Worm (Caenorhabditis elegans) whole organism, young adult: ENCODE data around the gene F10A3.11.

Experiments used
- B0019.2 ChIP-seq: fragments of 200-800 bp; sonication (Bioruptor generic); conservative IDR thresholded peaks from 2 replicates; pipeline ENCODE4 v1.3.6; 2022; ENCODE audit warnings: missing genetic modification reagents, missing genetic modification characterization, missing compliant biosample characterization
- B0336.3 ChIP-seq: fragments of 200-800 bp; sonication (Bioruptor generic); IDR thresholded peaks from 2 replicates; pipeline ENCODE4 v1.3.6; 2022; ENCODE audit warnings: missing genetic modification characterization, missing compliant biosample characterization
- C17E4.6 ChIP-seq: fragments of 200-800 bp; sonication (Bioruptor generic); IDR thresholded peaks from 2 replicates; pipeline ENCODE4 v1.3.6; 2022; ENCODE audit warnings: missing genetic modification reagents, missing genetic modification characterization, missing compliant biosample characterization
- F10E7.11 ChIP-seq: sonication (generic microtip); optimal IDR thresholded peaks from 2 replicates; lab custom pipeline; 2017; ENCODE audit warnings: mild to moderate bottlenecking, missing genetic modification characterization, moderate library complexity, missing compliant biosample characterization
- F22D6.2 ChIP-seq: sonication (generic microtip); optimal IDR thresholded peaks from 2 replicates; lab custom pipeline; 2016; ENCODE audit warnings: mild to moderate bottlenecking, missing genetic modification characterization, missing compliant biosample characterization
- F52B5.7 ChIP-seq: sonication (generic microtip); optimal IDR thresholded peaks from 2 replicates; lab custom pipeline; 2016; ENCODE audit warnings: mild to moderate bottlenecking, missing genetic modification characterization, missing compliant biosample characterization
- F55B11.4 ChIP-seq: sonication (generic microtip); optimal IDR thresholded peaks from 2 replicates; lab custom pipeline; 2016; ENCODE audit warnings: missing compliant biosample characterization, missing genetic modification characterization, borderline replicate concordance; ENCODE audit not compliant: insufficient read depth
- F57A8.1 ChIP-seq: fragments of 200-800 bp; sonication (Bioruptor generic); optimal IDR thresholded peaks from 2 replicates; lab custom pipeline; 2018; ENCODE audit warnings: mild to moderate bottlenecking, missing genetic modification characterization, moderate library complexity, missing compliant biosample characterization
- K12H6.12 ChIP-seq: fragments of 200-800 bp; sonication (Bioruptor generic); optimal IDR thresholded peaks from 2 replicates; lab custom pipeline; 2018; ENCODE audit warnings: mild to moderate bottlenecking, missing genetic modification characterization, missing compliant biosample characterization
- Y53F4B.3 ChIP-seq: fragments of 200-800 bp; sonication (Bioruptor generic); IDR thresholded peaks from 2 replicates; pipeline ENCODE4 v1.3.6; 2022; ENCODE audit warnings: missing genetic modification reagents, missing genetic modification characterization, missing compliant biosample characterization
- Y53G8AR.9 ChIP-seq: fragments of 200-800 bp; sonication (Bioruptor generic); conservative IDR thresholded peaks from 2 replicates; pipeline ENCODE4 v1.3.6; 2022; ENCODE audit warnings: missing genetic modification reagents, missing genetic modification characterization, missing compliant biosample characterization
- Y79H2A.3 ChIP-seq: fragments of 200-800 bp; sonication (Bioruptor generic); conservative IDR thresholded peaks from 2 replicates; pipeline ENCODE4 v1.3.6; 2022; ENCODE audit warnings: missing genetic modification reagents, missing genetic modification characterization, missing compliant biosample characterization
- akir-1 ChIP-seq: fragments of 200-800 bp; sonication (Bioruptor generic); optimal IDR thresholded peaks from 2 replicates; lab custom pipeline; 2018; ENCODE audit warnings: mild to moderate bottlenecking, missing genetic modification characterization, moderate library complexity, missing compliant biosample characterization
- bed-2 ChIP-seq: fragments of 200-800 bp; sonication (Bioruptor generic); IDR thresholded peaks from 2 replicates; pipeline ENCODE4 v1.3.6; 2022; ENCODE audit warnings: missing genetic modification reagents, missing genetic modification characterization, missing compliant biosample characterization
- ceh-27 ChIP-seq: fragments of 200-800 bp; sonication (Bioruptor generic); optimal IDR thresholded peaks from 2 replicates; lab custom pipeline; 2018; ENCODE audit warnings: mild to moderate bottlenecking, missing genetic modification characterization, moderate library complexity, missing compliant biosample characterization
- ceh-91 ChIP-seq: fragments of 200-800 bp; sonication (Bioruptor generic); IDR thresholded peaks from 2 replicates; pipeline ENCODE4 v1.3.6; 2022; ENCODE audit warnings: missing genetic modification reagents, missing genetic modification characterization, missing compliant biosample characterization
- egl-18 ChIP-seq: fragments of 200-800 bp; sonication (Bioruptor generic); IDR thresholded peaks from 2 replicates; pipeline ENCODE4 v1.3.6; 2022; ENCODE audit warnings: missing genetic modification reagents, missing genetic modification characterization, missing compliant biosample characterization
- egl-44 ChIP-seq: fragments of 200-800 bp; sonication (Bioruptor generic); IDR thresholded peaks from 2 replicates; pipeline ENCODE4 v1.3.6; 2022; ENCODE audit warnings: missing genetic modification reagents, missing genetic modification characterization, missing compliant biosample characterization
- egrh-3 ChIP-seq: fragments of 200-800 bp; sonication (Bioruptor generic); IDR thresholded peaks from 2 replicates; pipeline ENCODE4 v1.3.6; 2022; ENCODE audit warnings: missing genetic modification reagents, missing genetic modification characterization, missing compliant biosample characterization
- ekl-4 ChIP-seq: fragments of 200-800 bp; sonication (Bioruptor generic); IDR thresholded peaks from 2 replicates; pipeline ENCODE4 v1.3.6; 2022; ENCODE audit warnings: missing genetic modification reagents, missing genetic modification characterization, missing compliant biosample characterization
- ets-4 ChIP-seq: fragments of 200-800 bp; sonication (Bioruptor generic); optimal IDR thresholded peaks from 2 replicates; lab custom pipeline; 2018; ENCODE audit warnings: mild to moderate bottlenecking, missing genetic modification characterization, missing compliant biosample characterization
- hlh-12 ChIP-seq: sonication (generic microtip); optimal IDR thresholded peaks from 2 replicates; lab custom pipeline; 2016; ENCODE audit warnings: missing genetic modification characterization, missing compliant biosample characterization
- hlh-26 ChIP-seq: fragments of 200-800 bp; sonication (Bioruptor generic); conservative IDR thresholded peaks from 2 replicates; pipeline ENCODE4 v1.3.6; 2022; ENCODE audit warnings: missing genetic modification reagents, missing genetic modification characterization, missing compliant biosample characterization
- hmg-1.2 ChIP-seq: fragments of 200-800 bp; sonication (Bioruptor generic); IDR thresholded peaks from 2 replicates; pipeline ENCODE4 v1.3.6; 2022; ENCODE audit warnings: missing genetic modification reagents, missing genetic modification characterization, missing compliant biosample characterization
- lag-1 ChIP-seq: fragments of 200-800 bp; sonication (Bioruptor generic); IDR thresholded peaks from 2 replicates; pipeline ENCODE4 v1.3.6; 2022; ENCODE audit warnings: missing genetic modification reagents, missing genetic modification characterization, missing compliant biosample characterization
- madf-3 ChIP-seq: fragments of 200-800 bp; sonication (Bioruptor generic); IDR thresholded peaks from 2 replicates; pipeline ENCODE4 v1.3.6; 2022; ENCODE audit warnings: missing genetic modification reagents, missing genetic modification characterization, missing compliant biosample characterization
- mcd-1 ChIP-seq: fragments of 200-800 bp; sonication (Bioruptor generic); IDR thresholded peaks from 2 replicates; pipeline ENCODE4 v1.3.6; 2022; ENCODE audit warnings: missing genetic modification reagents, missing genetic modification characterization, missing compliant biosample characterization
- nfya-1 ChIP-seq: sonication (generic microtip); optimal IDR thresholded peaks from 2 replicates; lab custom pipeline; 2017; ENCODE audit warnings: antibody characterized with exemption, missing compliant biosample characterization, missing genetic modification characterization, borderline replicate concordance; ENCODE audit not compliant: insufficient read depth
- nhr-80 ChIP-seq: sonication (generic microtip); optimal IDR thresholded peaks from 2 replicates; lab custom pipeline; 2016; ENCODE audit warnings: missing genetic modification characterization, missing compliant biosample characterization
- tbp1 ChIP-seq: fragments of 200-800 bp; sonication (Bioruptor generic); optimal IDR thresholded peaks from 2 replicates; lab custom pipeline; 2018; ENCODE audit warnings: mild to moderate bottlenecking, missing genetic modification characterization, missing compliant biosample characterization
- tlf-1 ChIP-seq: fragments of 200-800 bp; sonication (Bioruptor generic); optimal IDR thresholded peaks from 2 replicates; lab custom pipeline; 2018; ENCODE audit warnings: mild to moderate bottlenecking, missing genetic modification characterization, missing compliant biosample characterization
- ztf-25 ChIP-seq: fragments of 200-800 bp; sonication (Bioruptor generic); IDR thresholded peaks from 2 replicates; pipeline ENCODE4 v1.3.6; 2022; ENCODE audit warnings: missing genetic modification reagents, missing genetic modification characterization, missing compliant biosample characterization
- ztf-6 ChIP-seq: fragments of 200-800 bp; sonication (Bioruptor generic); IDR thresholded peaks from 2 replicates; pipeline ENCODE4 v1.3.6; 2022; ENCODE audit warnings: missing genetic modification reagents, missing genetic modification characterization, missing compliant biosample characterization

Gene F10A3.11

ce11 chrV:16141071-16141470 is 21.4 kb upstream of the F10A3.11 start, which contains the start of gene clc-32:
TSS of gene clc-32 (minus strand) at chrV:16141171.
- TF ChIP-seq bed-2 (no peak), ztf-25 (no peak), mcd-1 (GFP tag; lab: Robert Waterston, UW) (no peak), Y79H2A.3 (GFP tag; lab: Robert Waterston, UW) (no peak), tlf-1 (no peak)

ce11 chrV:16142371-16142770 is 20.1 kb upstream of the F10A3.11 start, which contains the start of gene fbxa-18:
TSS of gene fbxa-18 (plus strand) at chrV:16142671.
- TF ChIP-seq hlh-26 (GFP tag; lab: Robert Waterston, UW) (no peak), ceh-91 (GFP tag; lab: Robert Waterston, UW) (no peak), B0336.3 (GFP tag; lab: Robert Waterston, UW) (no peak), tbp1 (GFP tag; lab: Kevin White, UChicago) (no peak), F55B11.4 (tag; lab: Kevin White, UChicago) (no peak), akir-1 (GFP tag; lab: Kevin White, UChicago) (no peak), Y53G8AR.9 (GFP tag; lab: Robert Waterston, UW) (no peak), nfya-1 (tag; lab: Kevin White, UChicago) (no peak), egl-44 (no peak)

ce11 chrV:16143066-16143581 is 19.4 kb upstream of the F10A3.11 start, which contains the start of gene fbxa-88:
TSS of gene fbxa-88 (minus strand) at chrV:16143116.
- TF ChIP-seq Y53G8AR.9 (GFP tag; lab: Robert Waterston, UW): no peak
- no peak for TF ChIP-seq ceh-27
- TF ChIP-seq B0019.2 (GFP tag; lab: Robert Waterston, UW): no peak
- peak; percentile 61 for TF ChIP-seq nhr-80 (tag; lab: Kevin White, UChicago)
- no peak for TF ChIP-seq ekl-4 (GFP tag; lab: Robert Waterston, UW)
- no peak for TF ChIP-seq akir-1 (GFP tag; lab: Kevin White, UChicago)
- TF ChIP-seq hmg-1.2: no peak

ce11 chrV:16145009-16145408 is 17.5 kb upstream of the F10A3.11 start:
- TF ChIP-seq F10E7.11 (tag; lab: Kevin White, UChicago): no peak
- TF ChIP-seq B0019.2 (GFP tag; lab: Robert Waterston, UW): no peak
- no peak for TF ChIP-seq ztf-6 (GFP tag; lab: Robert Waterston, UW)
- no peak for TF ChIP-seq Y53F4B.3 (GFP tag; lab: Robert Waterston, UW)
- TF ChIP-seq egl-18 (GFP tag; lab: Robert Waterston, UW): no peak
- TF ChIP-seq C17E4.6 (GFP tag; lab: Robert Waterston, UW): no peak
- no peak for TF ChIP-seq madf-3 (GFP tag; lab: Robert Waterston, UW)
- TF ChIP-seq hlh-12 (tag; lab: Kevin White, UChicago): no peak
- TF ChIP-seq ets-4 (GFP tag; lab: Kevin White, UChicago): no peak
- TF ChIP-seq F52B5.7: no peak
- TF ChIP-seq egrh-3: no peak
- no peak for TF ChIP-seq K12H6.12 (tag; lab: Kevin White, UChicago)
- TF ChIP-seq F57A8.1: no peak
- no peak for TF ChIP-seq F22D6.2
- no peak for TF ChIP-seq lag-1 (GFP tag; lab: Robert Waterston, UW)
